Fruit fly (Drosophila melanogaster) Kc167 (cell line): ENCODE measurements around the gene CG11267.

Experiments used
- Myc ChIP-seq: fragments of >200 bp; optimal IDR thresholded peaks from 2 replicates; lab custom pipeline; 2017; ENCODE audit warnings: missing external identifiers
- Sin3A ChIP-seq: fragments of >200 bp; optimal IDR thresholded peaks from 2 replicates; lab custom pipeline; 2018; ENCODE audit warnings: missing external identifiers
- h ChIP-seq: fragments of >200 bp; optimal IDR thresholded peaks from 3 replicates; lab custom pipeline; 2018; ENCODE audit warnings: missing external identifiers
- insv ChIP-seq: fragments of >200 bp; optimal IDR thresholded peaks from 3 replicates; lab custom pipeline; 2018; ENCODE audit warnings: missing external identifiers
- psq ChIP-seq: fragments of >200 bp; optimal IDR thresholded peaks from 2 replicates; lab custom pipeline; 2017; ENCODE audit warnings: missing external identifiers
- ttk ChIP-seq: sonication (Bioruptor generic); optimal IDR thresholded peaks from 2 replicates; lab custom pipeline; 2017; ENCODE audit warnings: missing external identifiers

The CG11267 gene

dm6 chr3L:13019249-13019956, 3.6 kb downstream of the CG11267 start:
- no peak for TF ChIP-seq insv (lab: Kevin White, UChicago)
- TF ChIP-seq h (lab: Kevin White, UChicago): no peak
- no peak for TF ChIP-seq psq (lab: Kevin White, UChicago)
- TF ChIP-seq Sin3A (lab: Kevin White, UChicago): no peak
- TF ChIP-seq ttk (lab: Kevin White, UChicago): no peak
- TF ChIP-seq Myc: no peak

dm6 chr3L:13021727-13022126, 5.9 kb downstream of the CG11267 start:
- TF ChIP-seq psq (lab: Kevin White, UChicago) (no peak), ttk (lab: Kevin White, UChicago) (no peak), insv (lab: Kevin White, UChicago) (no peak), Sin3A (lab: Kevin White, UChicago) (no peak), h (lab: Kevin White, UChicago) (no peak), Myc (no peak)

dm6 chr3L:13022160-13022853, 6.5 kb downstream of the CG11267 start, which contains the start of gene Adk2:
Gene Adk2 (minus strand): TSS chr3L:13022688.
- TF ChIP-seq Sin3A (lab: Kevin White, UChicago) (no peak), Myc (no peak), ttk (lab: Kevin White, UChicago) (no peak), h (lab: Kevin White, UChicago) (no peak), psq (lab: Kevin White, UChicago) (no peak), insv (lab: Kevin White, UChicago) (no peak)

- no peak for TF ChIP-seq Sin3A (lab: Kevin White, UChicago)
- no peak for TF ChIP-seq h (lab: Kevin White, UChicago)
- TF ChIP-seq Myc: no peak
- TF ChIP-seq psq (lab: Kevin White, UChicago): no peak
- no peak for TF ChIP-seq ttk (lab: Kevin White, UChicago)
- TF ChIP-seq insv (lab: Kevin White, UChicago): no peak
Observed at dm6 chr3L:13022854-13023560, 7.2 kb downstream of the CG11267 start, which contains the start of gene RpS12. Gene RpS12 (plus strand): TSS chr3L:13023352.

- TF ChIP-seq psq (lab: Kevin White, UChicago) (no peak), Sin3A (lab: Kevin White, UChicago) (no peak), h (lab: Kevin White, UChicago) (no peak), insv (lab: Kevin White, UChicago) (no peak), ttk (lab: Kevin White, UChicago) (no peak), Myc (no peak)
Observed at dm6 chr3L:13026337-13026736, 10.5 kb downstream of the CG11267 start, which contains the start of gene Zmynd10. Gene Zmynd10 (minus strand): TSS chr3L:13026437.

- no peak for TF ChIP-seq psq (lab: Kevin White, UChicago)
- no peak for TF ChIP-seq h (lab: Kevin White, UChicago)
- no peak for TF ChIP-seq ttk (lab: Kevin White, UChicago)
- no peak for TF ChIP-seq Sin3A (lab: Kevin White, UChicago)
- TF ChIP-seq Myc: no peak
- TF ChIP-seq insv (lab: Kevin White, UChicago): no peak
Observed at dm6 chr3L:13026872-13027271, 11.0 kb downstream of the CG11267 start.

dm6 chr3L:13027333-13027732, 11.5 kb downstream of the CG11267 start:
- TF ChIP-seq psq (lab: Kevin White, UChicago) (no peak), insv (lab: Kevin White, UChicago) (no peak), h (lab: Kevin White, UChicago) (no peak), Myc (no peak), Sin3A (lab: Kevin White, UChicago) (no peak), ttk (lab: Kevin White, UChicago) (no peak)

dm6 chr3L:13028740-13029139, 12.9 kb downstream of the CG11267 start, which contains the start of gene CG17672:
Gene CG17672 (plus strand): TSS chr3L:13028962.
- TF ChIP-seq h (lab: Kevin White, UChicago): no peak
- TF ChIP-seq psq (lab: Kevin White, UChicago): no peak
- TF ChIP-seq insv (lab: Kevin White, UChicago): no peak
- no peak for TF ChIP-seq Myc
- TF ChIP-seq ttk (lab: Kevin White, UChicago): no peak
- TF ChIP-seq Sin3A (lab: Kevin White, UChicago): no peak

dm6 chr3L:13030055-13030634, 14.3 kb downstream of the CG11267 start:
- no peak for TF ChIP-seq ttk (lab: Kevin White, UChicago)
- no peak for TF ChIP-seq insv (lab: Kevin White, UChicago)
- TF ChIP-seq Sin3A (lab: Kevin White, UChicago): no peak
- no peak for TF ChIP-seq psq (lab: Kevin White, UChicago)
- TF ChIP-seq h (lab: Kevin White, UChicago): no peak
- TF ChIP-seq Myc: no peak

- TF ChIP-seq h (lab: Kevin White, UChicago) (no peak), psq (lab: Kevin White, UChicago) (no peak), insv (lab: Kevin White, UChicago) (no peak), Sin3A (lab: Kevin White, UChicago) (no peak), Myc (no peak), ttk (lab: Kevin White, UChicago) (no peak)
Observed at dm6 chr3L:13031326-13031725, 15.5 kb downstream of the CG11267 start.
